Fruit fly (Drosophila melanogaster) whole organism, embryonic: ENCODE measurements around the gene galla-2.

Source experiments
- Abd-B ChIP-seq: fragments of 200-800 bp; sonication (Bioruptor generic); optimal IDR thresholded peaks from 2 replicates; lab custom pipeline; 2018; ENCODE audit warnings: missing biosample characterization, mild to moderate bottlenecking, missing genetic modification characterization, moderate library complexity
- CG10565 ChIP-seq: fragments of 200-800 bp; sonication (Bioruptor generic); optimal IDR thresholded peaks from 3 replicates; lab custom pipeline; 2016; ENCODE audit warnings: missing biosample characterization, mild to moderate bottlenecking, missing genetic modification characterization
- CG11560 ChIP-seq: fragments of 200-800 bp; sonication (Bioruptor generic); IDR thresholded peaks from 3 replicates; pipeline ENCODE4 v1.3.6; 2022; ENCODE audit warnings: missing biosample characterization, missing genetic modification characterization
- CG12744 ChIP-seq: fragments of 200-800 bp; sonication (Bioruptor generic); optimal IDR thresholded peaks from 2 replicates; lab custom pipeline; 2016; ENCODE audit warnings: missing biosample characterization, missing genetic modification characterization
- CG12769 ChIP-seq: fragments of 200-800 bp; sonication (Bioruptor generic); optimal IDR thresholded peaks from 2 replicates; lab custom pipeline; 2019; ENCODE audit warnings: missing biosample characterization, mild to moderate bottlenecking, missing genetic modification characterization, moderate library complexity
- CG13894 ChIP-seq: fragments of 200-800 bp; sonication (Bioruptor generic); optimal IDR thresholded peaks from 3 replicates; lab custom pipeline; 2018; ENCODE audit warnings: missing biosample characterization, mild to moderate bottlenecking, missing genetic modification characterization, moderate library complexity
- CG1529 ChIP-seq: fragments of 200-800 bp; sonication (Bioruptor generic); optimal IDR thresholded peaks from 3 replicates; lab custom pipeline; 2018; ENCODE audit warnings: missing biosample characterization, missing genetic modification characterization
- CG16815 ChIP-seq: fragments of 200-800 bp; sonication (Bioruptor generic); optimal IDR thresholded peaks from 3 replicates; lab custom pipeline; 2017; ENCODE audit warnings: missing biosample characterization, mild to moderate bottlenecking, missing genetic modification characterization
- CG17359 ChIP-seq: fragments of 200-800 bp; sonication (Bioruptor generic); optimal IDR thresholded peaks from 3 replicates; lab custom pipeline; 2018; ENCODE audit warnings: missing biosample characterization, mild to moderate bottlenecking, missing genetic modification characterization, moderate library complexity
- CG17361 ChIP-seq: fragments of 200-800 bp; sonication (Bioruptor generic); IDR thresholded peaks from 3 replicates; pipeline ENCODE4 v1.3.6; 2022; ENCODE audit warnings: missing biosample characterization, missing genetic modification characterization
- CG17568 ChIP-seq: fragments of 200-800 bp; sonication (Bioruptor generic); optimal IDR thresholded peaks from 2 replicates; lab custom pipeline; 2018; ENCODE audit warnings: missing biosample characterization, mild to moderate bottlenecking, missing genetic modification characterization, moderate library complexity
- CG18764 ChIP-seq: fragments of 200-800 bp; sonication (Bioruptor generic); optimal IDR thresholded peaks from 3 replicates; lab custom pipeline; 2016; ENCODE audit warnings: missing biosample characterization, missing genetic modification characterization
- CG2120 ChIP-seq: fragments of 200-800 bp; sonication (Bioruptor generic); optimal IDR thresholded peaks from 3 replicates; lab custom pipeline; 2016; ENCODE audit warnings: missing biosample characterization, missing genetic modification characterization
- CG31224 ChIP-seq: fragments of 200-800 bp; sonication (Bioruptor generic); IDR thresholded peaks from 2 replicates; pipeline ENCODE4 v1.3.6; 2022; ENCODE audit warnings: missing biosample characterization, missing genetic modification characterization
- CG32767 ChIP-seq: fragments of 200-800 bp; sonication (Bioruptor generic); IDR thresholded peaks from 2 replicates; pipeline ENCODE4 v1.3.6; 2022; ENCODE audit warnings: missing biosample characterization, missing genetic modification characterization
- CG4404 ChIP-seq: fragments of 200-800 bp; sonication (Bioruptor generic); IDR thresholded peaks from 2 replicates; pipeline ENCODE4 v1.3.6; 2022; ENCODE audit warnings: missing biosample characterization, missing genetic modification characterization
- CG8290 ChIP-seq, 3 experiments: fragments of 200-800 bp; sonication (Bioruptor generic); optimal IDR thresholded peaks; 2 replicates each; lab custom pipeline; 2016 to 2019; ENCODE audit warnings: missing biosample characterization in 3 of 3, missing genetic modification characterization in 3 of 3, mild to moderate bottlenecking in 2 of 3, moderate library complexity in 1 of 3
- CG8388 ChIP-seq: fragments of 200-800 bp; sonication (Bioruptor generic); optimal IDR thresholded peaks from 2 replicates; lab custom pipeline; 2019; ENCODE audit warnings: missing biosample characterization, mild to moderate bottlenecking, missing genetic modification characterization, moderate library complexity
- Fer3 ChIP-seq: fragments of 200-800 bp; sonication (Bioruptor generic); optimal IDR thresholded peaks from 2 replicates; lab custom pipeline; 2018; ENCODE audit warnings: missing biosample characterization, mild to moderate bottlenecking, missing genetic modification characterization, moderate library complexity
- Hr3 ChIP-seq: fragments of 200-800 bp; sonication (Bioruptor generic); optimal IDR thresholded peaks from 3 replicates; lab custom pipeline; 2016; ENCODE audit warnings: missing biosample characterization, missing genetic modification characterization
- Jarid2 ChIP-seq: fragments of 200-800 bp; sonication (Bioruptor generic); optimal IDR thresholded peaks from 3 replicates; lab custom pipeline; 2017; ENCODE audit warnings: mild to moderate bottlenecking, missing biosample characterization, missing genetic modification reagents, missing genetic modification characterization
- MTF-1 ChIP-seq: fragments of 200-800 bp; sonication (Bioruptor generic); optimal IDR thresholded peaks from 2 replicates; lab custom pipeline; 2018; ENCODE audit warnings: missing biosample characterization, mild to moderate bottlenecking, missing genetic modification characterization, borderline replicate concordance
- Max ChIP-seq: fragments of 200-800 bp; sonication (Bioruptor generic); optimal IDR thresholded peaks from 2 replicates; lab custom pipeline; 2016; ENCODE audit warnings: missing biosample characterization, mild to moderate bottlenecking, missing genetic modification characterization
- NfI ChIP-seq: fragments of 200-800 bp; sonication (Bioruptor generic); optimal IDR thresholded peaks from 3 replicates; lab custom pipeline; 2018; ENCODE audit warnings: missing biosample characterization, mild to moderate bottlenecking, missing genetic modification characterization, moderate library complexity
- Side ChIP-seq: fragments of 200-800 bp; sonication (Bioruptor generic); optimal IDR thresholded peaks from 2 replicates; lab custom pipeline; 2016; ENCODE audit warnings: missing biosample characterization, missing genetic modification characterization
- TFAM ChIP-seq: fragments of 200-800 bp; sonication (Bioruptor generic); optimal IDR thresholded peaks from 2 replicates; lab custom pipeline; 2017; ENCODE audit warnings: missing biosample characterization, missing genetic modification characterization, inconsistent platforms
- Usf ChIP-seq: fragments of 200-800 bp; sonication (Bioruptor generic); optimal IDR thresholded peaks from 2 replicates; lab custom pipeline; 2017; ENCODE audit warnings: missing genotype, missing biosample characterization, missing genetic modification characterization
- ara ChIP-seq: fragments of 200-800 bp; sonication (Bioruptor generic); IDR thresholded peaks from 2 replicates; pipeline ENCODE4 v1.3.6; 2022; ENCODE audit warnings: missing biosample characterization, missing genetic modification characterization
- ash1 ChIP-seq: fragments of 200-800 bp; sonication (Bioruptor generic); optimal IDR thresholded peaks from 2 replicates; lab custom pipeline; 2018; ENCODE audit warnings: missing biosample characterization, mild to moderate bottlenecking, missing genetic modification characterization
- bcd ChIP-seq: fragments of 200-800 bp; sonication (Bioruptor generic); optimal IDR thresholded peaks from 2 replicates; lab custom pipeline; 2017; ENCODE audit warnings: missing biosample characterization, mild to moderate bottlenecking, missing genetic modification characterization
- ewg ChIP-seq: fragments of 200-800 bp; sonication (Bioruptor generic); optimal IDR thresholded peaks from 3 replicates; lab custom pipeline; 2017; ENCODE audit warnings: mild to moderate bottlenecking, missing biosample characterization, missing genetic modification reagents, missing genetic modification characterization
- fd96Cb ChIP-seq: fragments of 200-800 bp; sonication (Bioruptor generic); optimal IDR thresholded peaks from 2 replicates; lab custom pipeline; 2018; ENCODE audit warnings: missing biosample characterization, mild to moderate bottlenecking, missing genetic modification characterization, moderate library complexity
- ftz-f1 ChIP-seq: fragments of 200-800 bp; sonication (Bioruptor generic); optimal IDR thresholded peaks from 2 replicates; lab custom pipeline; 2016; ENCODE audit warnings: missing biosample characterization, missing genetic modification characterization
- gem ChIP-seq: fragments of 200-800 bp; sonication (Bioruptor generic); optimal IDR thresholded peaks from 2 replicates; lab custom pipeline; 2019; ENCODE audit warnings: missing biosample characterization, mild to moderate bottlenecking, missing genetic modification characterization, moderate library complexity
- kah ChIP-seq: fragments of 200-800 bp; sonication (Bioruptor generic); optimal IDR thresholded peaks from 2 replicates; lab custom pipeline; 2018; ENCODE audit warnings: missing biosample characterization, mild to moderate bottlenecking, missing genetic modification characterization
- lmd ChIP-seq: fragments of 200-800 bp; sonication (Bioruptor generic); IDR thresholded peaks from 2 replicates; pipeline ENCODE4 v1.3.6; 2022; ENCODE audit warnings: missing biosample characterization, missing genetic modification characterization
- nmo ChIP-seq: fragments of 200-800 bp; sonication (Bioruptor generic); optimal IDR thresholded peaks from 2 replicates; lab custom pipeline; 2018; ENCODE audit warnings: missing biosample characterization, mild to moderate bottlenecking, missing genetic modification characterization, moderate library complexity
- pan ChIP-seq, 4 experiments: fragments of >200 bp in 3 of 4; fragments of 200-800 bp in 1 of 4; sonication (Bioruptor generic) in 1 of 4; optimal IDR thresholded peaks in 3 of 4; IDR thresholded peaks in 1 of 4; 2 replicates each; pipeline versions ENCODE4 v1.3.6 to Lab custom; 2017 to 2022; ENCODE audit warnings: missing biosample characterization in 2 of 4, missing genetic modification characterization in 2 of 4, mixed read lengths in 1 of 4
- pho ChIP-seq: fragments of 200-800 bp; sonication (Bioruptor generic); optimal IDR thresholded peaks from 2 replicates; lab custom pipeline; 2016; ENCODE audit warnings: missing biosample characterization, missing genetic modification characterization
- phol ChIP-seq: fragments of 200-800 bp; sonication (Bioruptor generic); optimal IDR thresholded peaks from 3 replicates; lab custom pipeline; 2018; ENCODE audit warnings: missing biosample characterization, mild to moderate bottlenecking, missing genetic modification characterization, moderate library complexity
- sim ChIP-seq: fragments of 200-800 bp; sonication (Bioruptor generic); IDR thresholded peaks from 2 replicates; pipeline ENCODE4 v1.3.6; 2022; ENCODE audit warnings: missing biosample characterization, missing genetic modification characterization
- sisA ChIP-seq: fragments of 200-800 bp; sonication (Bioruptor generic); IDR thresholded peaks from 2 replicates; pipeline ENCODE4 v1.3.6; 2022; ENCODE audit warnings: missing biosample characterization, missing genetic modification characterization
- slou ChIP-seq: fragments of 200-800 bp; sonication (Bioruptor generic); optimal IDR thresholded peaks from 3 replicates; lab custom pipeline; 2016; ENCODE audit warnings: missing biosample characterization, missing genetic modification characterization
- so ChIP-seq: fragments of 200-800 bp; sonication (Bioruptor generic); IDR thresholded peaks from 3 replicates; pipeline ENCODE4 v1.3.6; 2022; ENCODE audit warnings: missing biosample characterization, missing genetic modification characterization
- sug ChIP-seq: fragments of 200-800 bp; optimal IDR thresholded peaks from 2 replicates; lab custom pipeline; 2019; ENCODE audit warnings: missing biosample characterization, mild to moderate bottlenecking, missing genetic modification characterization, moderate library complexity
- tap ChIP-seq: fragments of 200-800 bp; optimal IDR thresholded peaks from 3 replicates; lab custom pipeline; 2019; ENCODE audit warnings: missing biosample characterization, mild to moderate bottlenecking, missing genetic modification characterization, moderate library complexity
- tin ChIP-seq: fragments of 200-800 bp; sonication (Bioruptor generic); optimal IDR thresholded peaks from 3 replicates; lab custom pipeline; 2016; ENCODE audit warnings: missing biosample characterization, missing genetic modification characterization
- toy ChIP-seq: fragments of 200-800 bp; sonication (Bioruptor generic); IDR thresholded peaks from 2 replicates; pipeline ENCODE4 v1.3.6; 2022; ENCODE audit warnings: missing biosample characterization, missing genetic modification characterization
- unc-4 ChIP-seq: fragments of 200-800 bp; sonication (Bioruptor generic); IDR thresholded peaks from 2 replicates; pipeline ENCODE4 v1.3.6; 2022; ENCODE audit warnings: missing biosample characterization, missing genetic modification characterization; ENCODE audit not compliant: partially characterized antibody

galla-2 gene

DNA sequence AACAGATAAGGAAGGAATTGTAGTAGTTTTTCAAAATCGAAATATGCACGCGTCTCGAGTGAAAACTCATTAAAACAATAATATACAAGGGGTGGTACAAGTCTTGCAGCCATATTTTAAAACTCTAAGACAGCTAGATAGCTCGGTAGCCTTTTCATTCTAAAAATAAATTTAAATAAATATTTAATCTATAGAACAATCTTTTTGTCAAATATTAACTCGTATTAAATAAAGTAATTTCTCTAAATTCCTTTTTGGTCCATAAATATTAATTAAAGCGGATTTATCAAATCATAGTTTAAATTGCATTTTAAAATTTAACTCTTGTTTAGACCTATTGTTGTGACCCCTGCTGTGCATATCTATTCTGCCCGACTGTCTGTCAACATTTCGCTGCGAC, 39.4 kb upstream of the galla-2 start (continued):
- no peak for TF ChIP-seq toy
- TF ChIP-seq Side (GFP tag; lab: Kevin White, UChicago), result no peak
- peak; percentile 0 for TF ChIP-seq CG18764
- TF ChIP-seq sim (GFP tag; lab: Robert Waterston, UW), result no peak
- TF ChIP-seq CG10565 (GFP tag; lab: Kevin White, UChicago), result no peak
- no peak for TF ChIP-seq ash1 (GFP tag; lab: Kevin White, UChicago)
- TF ChIP-seq sisA (GFP tag; lab: Robert Waterston, UW), result 0 out of 2 replicates have a peak, but pooled peaks have one; percentile 17
- TF ChIP-seq nmo (GFP tag; lab: Kevin White, UChicago), result peak; percentile 79
- TF ChIP-seq pho, result no peak
- peak; percentile 54 for TF ChIP-seq bcd
- no peak for TF ChIP-seq unc-4 (GFP tag; lab: Robert Waterston, UW)
- TF ChIP-seq CG17359 (tag; lab: Kevin White, UChicago), result peak; percentile 62
- peak; percentile 7 for TF ChIP-seq Jarid2 (GFP tag; lab: Kevin White, UChicago)
- TF ChIP-seq CG2120, result no peak
- peak; percentile 58; the same call in 1 of the 2 replicates for TF ChIP-seq ara (GFP tag; lab: Robert Waterston, UW)
- peak; percentile 59 for TF ChIP-seq Hr3 (GFP tag; lab: Kevin White, UChicago)
- TF ChIP-seq CG31224 (GFP tag; lab: Robert Waterston, UW), result no peak
- no peak for TF ChIP-seq CG12744
- no peak for TF ChIP-seq CG13894 (tag; lab: Kevin White, UChicago)
- peak; percentile 2 for TF ChIP-seq sug
- TF ChIP-seq CG1529 (GFP tag; lab: Kevin White, UChicago), result peak; percentile 73
- TF ChIP-seq phol (tag; lab: Kevin White, UChicago), result peak; percentile 87
- peak; percentile 6 for TF ChIP-seq CG8290 (GFP tag; optimal IDR thresholded peaks at IDR 0.05; lab: Kevin White, UChicago)
- no peak for TF ChIP-seq CG8290 (tag; optimal IDR thresholded peaks at IDR 0.05; lab: Kevin White, UChicago)
- peak; percentile 75 for TF ChIP-seq fd96Cb (tag; lab: Kevin White, UChicago)
- TF ChIP-seq CG17568 (GFP tag; lab: Kevin White, UChicago), result peak; percentile 36
- 0 out of 3 replicates have a peak, but pooled peaks have one; percentile 45 for TF ChIP-seq so (GFP tag; lab: Robert Waterston, UW)
- TF ChIP-seq CG17361 (GFP tag; lab: Robert Waterston, UW), result peak; percentile 92
- no peak for TF ChIP-seq pan (optimal IDR thresholded peaks at IDR 0.05; lab: Kevin White, UChicago)
- peak in 1 of 2 experiments; percentile 49 for TF ChIP-seq pan (GFP tag; optimal IDR thresholded peaks at IDR 0.05 in 1 of 2, IDR thresholded peaks at IDR 0.05 in 1 of 2)
- peak; percentile 44 for TF ChIP-seq ewg
- peak; percentile 59 for TF ChIP-seq CG16815 (GFP tag; lab: Kevin White, UChicago)
- TF ChIP-seq gem (tag; lab: Kevin White, UChicago), result peak; percentile 79
- TF ChIP-seq CG11560 (tag; lab: Robert Waterston, UW), result no peak
- peak; percentile 17 for TF ChIP-seq Usf (GFP tag; lab: Kevin White, UChicago)
- no peak for TF ChIP-seq ftz-f1
- TF ChIP-seq Max (GFP tag; lab: Kevin White, UChicago), result peak; percentile 6
- peak; percentile 46 for TF ChIP-seq CG4404 (GFP tag; lab: Robert Waterston, UW)
- TF ChIP-seq tin (GFP tag; lab: Kevin White, UChicago), result peak; percentile 29
- no peak for TF ChIP-seq CG12769 (tag; lab: Kevin White, UChicago)
- TF ChIP-seq Abd-B (GFP tag; lab: Kevin White, UChicago), result peak; percentile 37
- peak; percentile 57 for TF ChIP-seq CG8388 (GFP tag; lab: Kevin White, UChicago)
- no peak for TF ChIP-seq TFAM (GFP tag; lab: Kevin White, UChicago)
- TF ChIP-seq NfI (GFP tag; lab: Kevin White, UChicago), result no peak
- TF ChIP-seq kah (GFP tag; lab: Kevin White, UChicago), result peak; percentile 39
- no peak for TF ChIP-seq slou (GFP tag; lab: Kevin White, UChicago)
- TF ChIP-seq Fer3 (tag; lab: Kevin White, UChicago), result peak; percentile 10
- TF ChIP-seq CG32767 (GFP tag; lab: Robert Waterston, UW), result no peak
- TF ChIP-seq MTF-1, result no peak
- peak; percentile 22; the same call in 1 of the 2 replicates for TF ChIP-seq lmd (GFP tag; lab: Robert Waterston, UW)
- TF ChIP-seq tap (tag; lab: Kevin White, UChicago), result peak; percentile 45
